Fruit fly (Drosophila melanogaster): ENCODE measurements around the gene CG8260.

CG8260 gene

DNA sequence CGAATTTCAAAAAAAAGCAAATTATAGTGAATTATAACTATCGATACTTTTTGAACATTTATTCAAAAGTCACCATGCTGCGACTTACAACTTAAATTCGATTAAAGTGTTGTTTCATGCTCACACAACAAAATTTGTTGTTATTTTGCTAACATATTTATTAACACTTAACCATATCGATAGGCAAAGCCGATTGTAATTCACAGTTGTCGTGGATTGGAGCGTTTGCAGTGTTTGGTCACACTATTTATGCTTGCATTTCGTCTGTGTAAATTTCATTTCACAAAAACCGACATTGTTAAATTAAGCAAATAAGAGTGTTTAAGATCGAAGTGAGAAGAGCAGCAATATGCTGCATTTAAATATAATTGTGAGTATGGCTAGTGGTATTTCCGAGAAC lies 43.7 kb upstream of the CG8260 start, which contains the start of gene HUWE1 (continued):
- TF ChIP-seq CG4854 (GFP tag; optimal IDR thresholded peaks at IDR 0.05): no peak
- peak; percentile 61 for TF ChIP-seq CG8924 (tag; optimal IDR thresholded peaks at IDR 0.05)
- TF ChIP-seq cas (GFP tag; IDR thresholded peaks at IDR 0.05): no peak
- no peak for TF ChIP-seq insv (GFP tag; optimal IDR thresholded peaks at IDR 0.05)
- peak; percentile 87 for TF ChIP-seq stwl (tag; optimal IDR thresholded peaks at IDR 0.05)
- peak; percentile 47 for TF ChIP-seq lilli (GFP tag; optimal IDR thresholded peaks at IDR 0.05)
- TF ChIP-seq sens (GFP tag): no peak
- no peak for TF ChIP-seq CG18619 (GFP tag; optimal IDR thresholded peaks at IDR 0.05)
- TF ChIP-seq HHEX (GFP tag; optimal IDR thresholded peaks at IDR 0.05): no peak
- TF ChIP-seq trh (GFP tag; optimal IDR thresholded peaks at IDR 0.05): no peak
- TF ChIP-seq Hr78 (GFP tag; optimal IDR thresholded peaks at IDR 0.05): no peak
- TF ChIP-seq salm (tag; optimal IDR thresholded peaks at IDR 0.05): peak; percentile 2
- no peak for TF ChIP-seq D19B (GFP tag; optimal IDR thresholded peaks at IDR 0.05)
- no peak for TF ChIP-seq CG12155 (GFP tag; optimal IDR thresholded peaks at IDR 0.05)
- TF ChIP-seq CHES-1-like (GFP tag; optimal IDR thresholded peaks at IDR 0.05): peak; percentile 43
- no peak for TF ChIP-seq schlank (tag; optimal IDR thresholded peaks at IDR 0.05)
- TF ChIP-seq Bteb2 (GFP tag; optimal IDR thresholded peaks at IDR 0.05): no peak
- no peak for TF ChIP-seq Ets65A (GFP tag)
- TF ChIP-seq CG6689 (GFP tag; IDR thresholded peaks at IDR 0.05): no peak
- TF ChIP-seq CG12391 (tag; optimal IDR thresholded peaks at IDR 0.05): peak; percentile 37
- no peak for TF ChIP-seq HLH3B (GFP tag; IDR thresholded peaks at IDR 0.05)
- TF ChIP-seq CG8359 (GFP tag; optimal IDR thresholded peaks at IDR 0.05; ENCODE audit: borderline replicate concordance): no peak
- no peak for TF ChIP-seq br (optimal IDR thresholded peaks at IDR 0.05)
- no peak for TF ChIP-seq bab2 (GFP tag; optimal IDR thresholded peaks at IDR 0.05)
- no peak for TF ChIP-seq Drgx (GFP tag; IDR thresholded peaks at IDR 0.05)
- no peak for TF ChIP-seq cg (GFP tag; optimal IDR thresholded peaks at IDR 0.05)
- peak; percentile 40 for TF ChIP-seq CG13624 (GFP tag; optimal IDR thresholded peaks at IDR 0.05)
- TF ChIP-seq Opbp (GFP tag; IDR thresholded peaks at IDR 0.05; ENCODE audit: partially characterized antibody): peak; percentile 81
- TF ChIP-seq cato (GFP tag; optimal IDR thresholded peaks at IDR 0.05; ENCODE audit: borderline replicate concordance): no peak
- no peak for TF ChIP-seq Usf (GFP tag; optimal IDR thresholded peaks at IDR 0.05)
- TF ChIP-seq CG2875 (GFP tag; optimal IDR thresholded peaks at IDR 0.05): no peak
- peak; percentile 53; the same call in 1 of the 2 replicates for TF ChIP-seq CG2129 (GFP tag; IDR thresholded peaks at IDR 0.05; ENCODE audit: partially characterized antibody)
- TF ChIP-seq eyg (GFP tag; optimal IDR thresholded peaks at IDR 0.05): no peak
- peak; percentile 48 for TF ChIP-seq CG33213 (GFP tag; optimal IDR thresholded peaks at IDR 0.05)
- no peak for TF ChIP-seq da (GFP tag; optimal IDR thresholded peaks at IDR 0.05)
- no peak for TF ChIP-seq Trl (optimal IDR thresholded peaks at IDR 0.05)
- no peak for TF ChIP-seq Trl (GFP tag; optimal IDR thresholded peaks at IDR 0.05)
- TF ChIP-seq CG2202 (tag; optimal IDR thresholded peaks at IDR 0.05): no peak
- no peak for TF ChIP-seq pum (GFP tag; optimal IDR thresholded peaks at IDR 0.05)
- no peak for TF ChIP-seq hkb (optimal IDR thresholded peaks at IDR 0.05)
- no peak for TF ChIP-seq hkb (GFP tag; IDR thresholded peaks at IDR 0.05)
- no peak for TF ChIP-seq sima (GFP tag; optimal IDR thresholded peaks at IDR 0.05)
- TF ChIP-seq CG4360 (GFP tag; IDR thresholded peaks at IDR 0.05): peak; percentile 45; the same call in 1 of the 2 replicates
- TF ChIP-seq Ptx1 (GFP tag; IDR thresholded peaks at IDR 0.05): no peak
- peak; percentile 34 for TF ChIP-seq Abd-B (GFP tag; optimal IDR thresholded peaks at IDR 0.05)
- no peak for TF ChIP-seq CG7357 (GFP tag; IDR thresholded peaks at IDR 0.05)
- TF ChIP-seq CG14014 (GFP tag; IDR thresholded peaks at IDR 0.05): no peak
- no peak for TF ChIP-seq lbe (GFP tag; optimal IDR thresholded peaks at IDR 0.05)
- no peak for TF ChIP-seq tgo (GFP tag; IDR thresholded peaks at IDR 0.05)
- no peak; the same call in 2 of the 3 replicates for TF ChIP-seq dysf (GFP tag; IDR thresholded peaks at IDR 0.05)
- no peak for TF ChIP-seq ind (GFP tag; optimal IDR thresholded peaks at IDR 0.05)
- TF ChIP-seq al (GFP tag; IDR thresholded peaks at IDR 0.05): no peak
- TF ChIP-seq Lim3 (GFP tag; IDR thresholded peaks at IDR 0.05): no peak
